Fruit fly (Drosophila melanogaster) whole organism, pupa: Measurements from ENCODE around the gene CG34168.

ENCODE experiments used
- CG12605 ChIP-seq: fragments of 200-800 bp; sonication (Bioruptor generic); IDR thresholded peaks from 2 replicates; pipeline ENCODE4 v1.3.6; 2022; ENCODE audit warnings: missing biosample characterization, missing genetic modification characterization
- CG14655 ChIP-seq: fragments of 200-800 bp; sonication (Bioruptor generic); optimal IDR thresholded peaks from 3 replicates; lab custom pipeline; 2017; ENCODE audit warnings: mild to moderate bottlenecking, missing biosample characterization, missing genetic modification reagents, missing genetic modification characterization
- CG15710 ChIP-seq: fragments of 200-800 bp; sonication (Bioruptor generic); optimal IDR thresholded peaks from 2 replicates; lab custom pipeline; 2018; ENCODE audit warnings: missing biosample characterization, mild to moderate bottlenecking, missing genetic modification characterization, moderate library complexity
- CG17806 ChIP-seq: fragments of 200-800 bp; sonication (Bioruptor generic); optimal IDR thresholded peaks from 2 replicates; lab custom pipeline; 2018; ENCODE audit warnings: missing biosample characterization, mild to moderate bottlenecking, missing genetic modification characterization, moderate library complexity
- CG4496 ChIP-seq: fragments of 200-800 bp; sonication (Bioruptor generic); IDR thresholded peaks from 3 replicates; pipeline ENCODE4 v1.3.6; 2022; ENCODE audit warnings: missing biosample characterization, missing genetic modification characterization
- CG8159 ChIP-seq: fragments of 200-800 bp; sonication (Bioruptor generic); optimal IDR thresholded peaks from 3 replicates; lab custom pipeline; 2018; ENCODE audit warnings: missing biosample characterization, mild to moderate bottlenecking, missing genetic modification characterization, moderate library complexity
- D1 ChIP-seq: fragments of 200-800 bp; sonication (Bioruptor generic); optimal IDR thresholded peaks from 2 replicates; lab custom pipeline; 2018; ENCODE audit warnings: missing biosample characterization, mild to moderate bottlenecking, missing genetic modification characterization, moderate library complexity
- Pif1A ChIP-seq: fragments of 200-800 bp; sonication (Bioruptor generic); optimal IDR thresholded peaks from 3 replicates; lab custom pipeline; 2016; ENCODE audit warnings: missing biosample characterization, missing genetic modification characterization
- Pif1B ChIP-seq: fragments of 200-800 bp; sonication (Bioruptor generic); optimal IDR thresholded peaks from 3 replicates; lab custom pipeline; 2016; ENCODE audit warnings: missing biosample characterization, missing genetic modification characterization
- fd96Ca ChIP-seq: fragments of 200-800 bp; sonication (Bioruptor generic); IDR thresholded peaks from 3 replicates; pipeline ENCODE4 v1.3.6; 2022; ENCODE audit warnings: missing biosample characterization, missing genetic modification characterization
- gl ChIP-seq: fragments of 200-800 bp; sonication (Bioruptor generic); optimal IDR thresholded peaks from 2 replicates; lab custom pipeline; 2018; ENCODE audit warnings: missing biosample characterization, mild to moderate bottlenecking, missing genetic modification characterization

dm6 chr2L:16135172-16135571 lies at the start of gene CG34168:
- TF ChIP-seq D1 (tag; lab: Kevin White, UChicago) (no peak), CG14655 (no peak), fd96Ca (GFP tag; lab: Robert Waterston, UW) (no peak), CG12605 (no peak), CG17806 (tag; lab: Kevin White, UChicago) (no peak), CG8159 (tag; lab: Kevin White, UChicago) (no peak), Pif1A (GFP tag; lab: Kevin White, UChicago) (no peak), CG15710 (no peak), CG4496 (GFP tag; lab: Robert Waterston, UW) (no peak), gl (tag; lab: Kevin White, UChicago) (no peak), Pif1B (GFP tag; lab: Kevin White, UChicago) (no peak)
